Fruit fly (Drosophila melanogaster): ENCODE results near the gene Taf4.

- TF ChIP-seq CTCF (optimal IDR thresholded peaks at IDR 0.05) (no peak), CG8478 (optimal IDR thresholded peaks at IDR 0.05) (no peak)
Observed at dm6 chr3L:16156788-16157208, 43.8 kb downstream of the Taf4 start.
